Worm (Caenorhabditis elegans): Measurements from ENCODE around the gene srh-5.

srh-5 gene

ce11 chrV:1699228-1699795 lies 13.9 kb downstream of the srh-5 start:
- no peak for TF ChIP-seq zag-1 (tag; optimal IDR thresholded peaks at IDR 0.05)
- no peak for TF ChIP-seq sea-2 (GFP tag; optimal IDR thresholded peaks at IDR 0.05)
- TF ChIP-seq R02D3.7 (tag; optimal IDR thresholded peaks at IDR 0.05): no peak
- TF ChIP-seq ceh-16 (tag; optimal IDR thresholded peaks at IDR 0.05): no peak
- no peak for TF ChIP-seq snpc-4 (tag; optimal IDR thresholded peaks at IDR 0.05)
- TF ChIP-seq ztf-4 (tag; optimal IDR thresholded peaks at IDR 0.05): no peak
- TF ChIP-seq elt-1 (tag; optimal IDR thresholded peaks at IDR 0.05): no peak
- TF ChIP-seq nfya-1 (tag; optimal IDR thresholded peaks at IDR 0.05; ENCODE audit: insufficient read depth): no peak
- TF ChIP-seq fkh-2 (tag; optimal IDR thresholded peaks at IDR 0.05): no peak
- TF ChIP-seq unc-39 (tag; optimal IDR thresholded peaks at IDR 0.05): no peak
- no peak for TF ChIP-seq nhr-11 (tag; optimal IDR thresholded peaks at IDR 0.05)
- no peak for TF ChIP-seq mdl-1 (tag; optimal IDR thresholded peaks at IDR 0.05)

ce11 chrV:1701584-1702101 lies 16.2 kb downstream of the srh-5 start, which contains the start of gene srw-90:
srw-90 (plus strand) TSS chrV:1702051.
- TF ChIP-seq nhr-11 (tag; optimal IDR thresholded peaks at IDR 0.05): no peak
- TF ChIP-seq skn-1 (tag; optimal IDR thresholded peaks at IDR 0.05): no peak
- TF ChIP-seq ceh-16 (tag; optimal IDR thresholded peaks at IDR 0.05): no peak
- TF ChIP-seq nhr-43 (tag; optimal IDR thresholded peaks at IDR 0.05; ENCODE audit: poor library complexity, severe bottlenecking): no peak
- TF ChIP-seq mml-1 (tag; optimal IDR thresholded peaks at IDR 0.05): no peak
- TF ChIP-seq mdl-1 (tag; optimal IDR thresholded peaks at IDR 0.05): no peak
- TF ChIP-seq pqm-1 (tag; optimal IDR thresholded peaks at IDR 0.05): no peak
- no peak for TF ChIP-seq elt-1 (tag; optimal IDR thresholded peaks at IDR 0.05)
- TF ChIP-seq nhr-12 (tag; optimal IDR thresholded peaks at IDR 0.05): no peak

DNA sequence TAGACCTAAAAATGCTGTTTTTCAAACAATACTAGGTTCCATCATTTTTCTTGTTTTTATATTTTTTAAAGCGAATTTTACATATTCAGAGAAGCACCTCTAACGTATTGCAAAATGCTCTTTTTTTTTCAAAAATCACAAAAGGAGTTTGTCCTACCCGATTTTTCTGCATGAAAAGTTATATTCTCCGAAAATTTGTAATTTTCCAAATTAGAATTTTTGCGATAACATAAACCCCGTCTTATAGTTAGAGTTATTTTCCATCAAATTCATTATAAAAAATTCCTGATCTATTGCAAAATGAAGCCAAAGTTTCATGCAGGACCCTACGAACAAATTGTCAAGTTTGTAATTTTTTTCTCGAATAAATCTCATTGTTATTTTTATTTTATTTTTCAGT lies 23.0 kb downstream of the srh-5 start, which contains the start of gene srw-99:
srw-99 (plus strand) TSS at position 301 of the 400 bp plus-strand sequence.
- TF ChIP-seq unc-62 (GFP tag; optimal IDR thresholded peaks at IDR 0.05) (no peak), pha-4 (tag; optimal IDR thresholded peaks at IDR 0.05) (no peak), sea-2 (GFP tag; optimal IDR thresholded peaks at IDR 0.05) (no peak), mdl-1 (tag; optimal IDR thresholded peaks at IDR 0.05) (no peak)

ce11 chrV:1710909-1711308 lies 25.5 kb downstream of the srh-5 start, which contains the start of gene srw-100:
srw-100 (plus strand) TSS chrV:1711209.
- TF ChIP-seq lin-39 (tag; optimal IDR thresholded peaks at IDR 0.05) (no peak), nhr-237 (tag; optimal IDR thresholded peaks at IDR 0.05) (no peak), hmg-11 (tag; optimal IDR thresholded peaks at IDR 0.05) (no peak), nhr-12 (tag; optimal IDR thresholded peaks at IDR 0.05) (no peak), fos-1 (tag; optimal IDR thresholded peaks at IDR 0.05) (no peak), elt-2 (tag; optimal IDR thresholded peaks at IDR 0.05) (no peak), tbx-2 (tag; optimal IDR thresholded peaks at IDR 0.05) (no peak), nfya-1 (tag; optimal IDR thresholded peaks at IDR 0.05; ENCODE audit: insufficient read depth) (no peak)

DNA sequence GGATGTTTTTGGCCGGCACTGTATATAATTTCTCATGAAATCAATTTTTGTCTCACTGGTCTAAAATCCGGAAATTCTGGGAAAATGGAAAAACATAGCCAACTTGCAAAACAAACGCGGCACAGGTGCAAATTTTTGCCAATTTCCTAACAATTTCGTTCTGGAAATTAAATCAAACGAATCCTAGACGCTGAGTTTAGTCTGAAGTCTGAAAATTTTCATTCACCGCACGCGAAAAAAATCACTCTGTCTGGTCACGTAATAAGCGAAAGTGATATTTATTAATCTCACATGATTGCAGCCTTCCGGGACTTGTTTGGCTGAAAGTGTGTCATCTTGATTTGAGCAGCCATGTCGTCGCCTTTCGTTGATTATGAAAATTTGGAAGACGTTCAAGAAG lies 31.5 kb downstream of the srh-5 start, which contains the start of gene srw-103:
srw-103 (plus strand) TSS at position 301 of the 400 bp plus-strand sequence.
- TF ChIP-seq ceh-16 (tag; optimal IDR thresholded peaks at IDR 0.05) (no peak), ama-1 (optimal IDR thresholded peaks at IDR 0.05) (no peak), elt-1 (tag; optimal IDR thresholded peaks at IDR 0.05) (no peak), lsy-12 (tag; optimal IDR thresholded peaks at IDR 0.05) (no peak), skn-1 (tag; optimal IDR thresholded peaks at IDR 0.05) (no peak), eor-1 (tag; optimal IDR thresholded peaks at IDR 0.05) (no peak), lin-39 (tag; optimal IDR thresholded peaks at IDR 0.05) (no peak), daf-12 (tag; optimal IDR thresholded peaks at IDR 0.05) (no peak), fkh-2 (tag; optimal IDR thresholded peaks at IDR 0.05) (no peak), ZK546.5 (tag; optimal IDR thresholded peaks at IDR 0.05) (no peak), unc-39 (tag; optimal IDR thresholded peaks at IDR 0.05) (no peak), ceh-28 (tag; optimal IDR thresholded peaks at IDR 0.05) (no peak), ceh-82 (tag; optimal IDR thresholded peaks at IDR 0.05) (no peak), R02D3.7 (tag; optimal IDR thresholded peaks at IDR 0.05) (no peak), mdl-1 (tag; optimal IDR thresholded peaks at IDR 0.05) (no peak), zag-1 (tag; optimal IDR thresholded peaks at IDR 0.05) (no peak)

All from whole organism, L3 larva.